Worm (Caenorhabditis elegans): Measurements from ENCODE around the gene C03A7.2.

DNA sequence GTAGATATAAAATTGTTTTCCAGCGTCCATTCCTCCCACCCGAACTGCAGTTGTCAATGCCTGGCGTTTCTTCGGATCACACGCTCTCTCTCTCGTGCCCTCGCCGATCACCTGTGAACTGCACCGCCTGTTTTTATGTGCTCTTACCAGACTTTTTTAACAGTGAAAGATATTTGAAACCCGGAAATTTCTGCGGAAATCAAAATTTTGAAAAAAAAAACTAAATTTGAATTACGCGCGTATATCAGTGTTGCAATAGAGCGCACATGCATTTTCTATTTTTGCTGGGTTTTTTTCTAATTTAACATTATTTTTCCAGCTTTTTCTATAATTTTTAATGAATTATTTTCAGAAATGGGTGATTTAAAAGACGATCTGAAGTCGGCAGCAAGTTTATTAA is 22.4 kb downstream of the C03A7.2 start, which contains the start of gene ttc-37:
- no peak for TF ChIP-seq ets-7 (tag; optimal IDR thresholded peaks at IDR 0.05)
- TF ChIP-seq sea-1 (GFP tag; conservative IDR thresholded peaks at IDR 0.05), result no peak
- no peak for TF ChIP-seq B0310.2 (tag; optimal IDR thresholded peaks at IDR 0.05)
- TF ChIP-seq hmbx-1 (tag; optimal IDR thresholded peaks at IDR 0.05), result no peak
- no peak for TF ChIP-seq ama-1 (optimal IDR thresholded peaks at IDR 0.05)
- no peak for TF ChIP-seq aly-1 (tag; optimal IDR thresholded peaks at IDR 0.05)

Data from whole organism, early embryonic.